Fruit fly (Drosophila melanogaster) whole organism, wandering third instar larva: ENCODE measurements around the gene CG42376.

Experiments used
- Hnf4 ChIP-seq: fragments of 200-800 bp; sonication (Bioruptor generic); optimal IDR thresholded peaks from 2 replicates; lab custom pipeline; 2016; ENCODE audit warnings: missing biosample characterization, mild to moderate bottlenecking, missing genetic modification characterization
- OdsH ChIP-seq: fragments of 200-800 bp; sonication (Bioruptor generic); optimal IDR thresholded peaks from 2 replicates; lab custom pipeline; 2016; ENCODE audit warnings: missing biosample characterization, mild to moderate bottlenecking, missing genetic modification characterization
- dmrt93B ChIP-seq: fragments of 200-800 bp; sonication (Bioruptor generic); optimal IDR thresholded peaks from 2 replicates; lab custom pipeline; 2018; ENCODE audit warnings: missing biosample characterization, mild to moderate bottlenecking, missing genetic modification characterization
- pan ChIP-seq: fragments of >200 bp; optimal IDR thresholded peaks from 2 replicates; lab custom pipeline; 2017
- usp ChIP-seq: fragments of >200 bp; optimal IDR thresholded peaks from 2 replicates; lab custom pipeline; 2017; ENCODE audit warnings: missing biosample characterization, missing genetic modification characterization

DNA sequence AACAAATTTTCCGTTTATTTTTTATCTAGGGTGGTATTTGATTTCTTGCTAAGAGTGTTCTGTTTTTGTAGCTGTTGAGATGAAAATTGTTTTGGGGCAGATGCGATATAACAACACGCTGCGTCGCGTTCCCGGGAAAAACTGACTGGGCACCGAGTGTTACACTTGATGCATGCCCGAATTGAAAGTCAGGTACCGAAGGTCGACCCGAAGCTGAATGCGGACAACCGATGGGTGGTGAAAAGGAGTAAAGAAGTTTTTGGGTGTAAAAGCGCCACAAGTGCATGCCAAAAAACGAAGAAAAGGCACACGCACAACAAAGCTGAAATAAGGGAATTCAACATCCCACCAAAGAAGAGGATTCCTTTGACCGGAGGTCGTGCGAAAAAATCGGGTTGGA lies 40.2 kb downstream of the CG42376 start, which contains the start of gene CG13375:
- TF ChIP-seq OdsH (no peak), usp (GFP tag; lab: Kevin White, UChicago) (no peak), pan (lab: Kevin White, UChicago) (no peak), dmrt93B (GFP tag; lab: Kevin White, UChicago) (no peak), Hnf4 (GFP tag; lab: Kevin White, UChicago) (no peak)
